Fruit fly (Drosophila melanogaster): ENCODE data around the gene PIG-H.

Gene PIG-H

DNA sequence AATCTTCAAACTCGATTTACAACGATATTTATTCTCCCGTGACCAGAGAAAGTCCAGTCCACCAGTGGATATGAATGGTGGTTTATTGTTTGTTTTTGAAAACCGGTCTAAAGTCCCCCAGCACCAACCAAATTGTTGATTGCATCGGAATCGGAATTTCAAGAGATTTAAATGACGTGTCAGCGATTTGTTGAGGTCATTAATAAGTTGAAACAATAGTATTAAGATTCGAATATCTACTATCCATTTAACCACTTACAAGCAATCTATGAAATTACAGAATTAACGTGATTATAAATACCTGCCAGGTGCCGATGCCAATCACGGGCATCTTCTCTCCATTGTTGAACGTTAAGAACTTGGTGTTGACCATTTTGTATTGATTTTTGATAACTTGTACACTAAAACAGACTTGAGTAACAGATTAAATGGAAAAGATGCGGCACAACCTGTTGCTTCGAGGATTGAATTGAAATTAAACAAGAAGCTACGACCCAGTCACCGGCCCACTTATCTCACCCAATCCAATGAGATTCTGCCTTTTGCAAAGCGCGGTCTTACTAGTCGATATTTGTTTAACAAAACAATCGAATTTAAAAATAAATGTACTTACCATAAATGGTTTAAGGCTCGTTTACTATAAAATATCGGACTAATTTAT lies 8.1 kb downstream of the PIG-H start, which contains the start of gene CG2767 (continued):
- TF ChIP-seq CG16779 (GFP tag; IDR thresholded peaks at IDR 0.05) (no peak), Mes4 (GFP tag; optimal IDR thresholded peaks at IDR 0.05) (no peak), GATAe (GFP tag; conservative IDR thresholded peaks at IDR 0.05) (no peak), Scr (GFP tag; IDR thresholded peaks at IDR 0.05; ENCODE audit: partially characterized antibody) (no peak), Meics (GFP tag; optimal IDR thresholded peaks at IDR 0.05) (no peak), pum (GFP tag; optimal IDR thresholded peaks at IDR 0.05) (no peak), NfI (GFP tag; optimal IDR thresholded peaks at IDR 0.05) (no peak), CG3065 (GFP tag; optimal IDR thresholded peaks at IDR 0.05) (no peak), CG6254 (GFP tag; optimal IDR thresholded peaks at IDR 0.05) (peak; percentile 16), CG1024 (GFP tag; IDR thresholded peaks at IDR 0.05) (no peak), esg (GFP tag; conservative IDR thresholded peaks at IDR 0.05) (no peak), Dll (GFP tag; IDR thresholded peaks at IDR 0.05; ENCODE audit: partially characterized antibody) (0 out of 4 replicates have a peak, but pooled peaks have one; percentile 24), CG17829 (tag; optimal IDR thresholded peaks at IDR 0.05) (no peak), nerfin-2 (GFP tag; IDR thresholded peaks at IDR 0.05; ENCODE audit: partially characterized antibody) (no peak), CG17186 (GFP tag; optimal IDR thresholded peaks at IDR 0.05) (no peak), HHEX (GFP tag; optimal IDR thresholded peaks at IDR 0.05) (no peak), kah (GFP tag; optimal IDR thresholded peaks at IDR 0.05) (peak; percentile 53), CG18599 (GFP tag; optimal IDR thresholded peaks at IDR 0.05) (no peak), gce (GFP tag; IDR thresholded peaks at IDR 0.05) (no peak), MBD-R2 (GFP tag; IDR thresholded peaks at IDR 0.05) (peak; percentile 51; the same call in 1 of the 2 replicates), Elba2 (GFP tag; optimal IDR thresholded peaks at IDR 0.05) (no peak), vnd (GFP tag; IDR thresholded peaks at IDR 0.05; ENCODE audit: partially characterized antibody) (no peak), lbe (GFP tag; optimal IDR thresholded peaks at IDR 0.05) (peak; percentile 27), CG1602 (GFP tag; optimal IDR thresholded peaks at IDR 0.05) (no peak), CG12071 (GFP tag; optimal IDR thresholded peaks at IDR 0.05) (no peak), sug (tag; optimal IDR thresholded peaks at IDR 0.05) (no peak), gfzf (GFP tag; optimal IDR thresholded peaks at IDR 0.05) (peak; percentile 74), Dp (GFP tag; optimal IDR thresholded peaks at IDR 0.05) (peak; percentile 84), ac (GFP tag; optimal IDR thresholded peaks at IDR 0.05) (no peak), her (GFP tag; optimal IDR thresholded peaks at IDR 0.05) (no peak), CG3726 (GFP tag; IDR thresholded peaks at IDR 0.05) (no peak), CG1603 (tag; optimal IDR thresholded peaks at IDR 0.05) (peak; percentile 20), chn (GFP tag; optimal IDR thresholded peaks at IDR 0.05) (peak; percentile 59), CG11560 (tag; IDR thresholded peaks at IDR 0.05) (peak; percentile 87; the same call in 1 of the 3 replicates), E2f2 (GFP tag; IDR thresholded peaks at IDR 0.05) (peak; percentile 86), amos (GFP tag; IDR thresholded peaks at IDR 0.05; ENCODE audit: partially characterized antibody) (peak; percentile 10; the same call in 1 of the 2 replicates), CG17568 (GFP tag; optimal IDR thresholded peaks at IDR 0.05) (no peak), D (optimal IDR thresholded peaks at IDR 0.05) (no peak), D (GFP tag; optimal IDR thresholded peaks at IDR 0.05) (no peak), Mrtf (GFP tag; IDR thresholded peaks at IDR 0.05) (no peak), exex (tag; optimal IDR thresholded peaks at IDR 0.05) (no peak), CG10147 (GFP tag; optimal IDR thresholded peaks at IDR 0.05) (no peak), CG15696 (tag; optimal IDR thresholded peaks at IDR 0.05) (no peak), bigmax (GFP tag; optimal IDR thresholded peaks at IDR 0.05) (no peak), sens (GFP tag) (peak; percentile 40), Fer3 (tag; optimal IDR thresholded peaks at IDR 0.05) (no peak), sr (GFP tag; IDR thresholded peaks at IDR 0.05) (no peak), Vsx1 (GFP tag; optimal IDR thresholded peaks at IDR 0.05) (no peak), MTF-1 (GFP tag; optimal IDR thresholded peaks at IDR 0.05; ENCODE audit: borderline replicate concordance) (no peak), ftz-f1 (GFP tag; optimal IDR thresholded peaks at IDR 0.05) (no peak)

Measured in whole organism, embryonic.